Worm (Caenorhabditis elegans): ENCODE results near the gene hyl-2.

DNA sequence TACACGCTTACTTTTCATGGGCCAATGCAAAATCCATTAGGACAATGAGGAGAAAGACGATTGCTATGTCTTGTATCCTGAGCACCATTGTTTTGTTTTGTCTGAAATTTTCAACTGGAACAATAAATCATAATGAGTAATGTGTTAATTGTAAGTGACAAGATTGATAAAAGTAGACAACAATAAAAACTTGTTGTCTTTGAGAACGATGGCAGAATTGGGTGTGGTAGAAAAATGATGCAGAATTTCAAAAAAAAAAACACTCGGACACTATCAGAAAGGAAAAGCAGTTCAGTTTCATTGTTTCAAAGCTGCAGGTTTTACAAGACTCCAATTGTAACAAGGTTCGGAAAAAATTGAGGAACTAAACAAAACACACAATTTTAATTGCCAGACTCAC is 16.6 kb downstream of the hyl-2 start, which contains the start of gene K02G10.15:
- TF ChIP-seq hmg-4 (GFP tag; optimal IDR thresholded peaks at IDR 0.05) = no peak
- TF ChIP-seq F13C5.2 (tag; optimal IDR thresholded peaks at IDR 0.05) = no peak
- no peak for TF ChIP-seq scrt-1 (GFP tag; IDR thresholded peaks at IDR 0.05)
- TF ChIP-seq ama-1 (optimal IDR thresholded peaks at IDR 0.05) = no peak
- TF ChIP-seq tbx-11 (GFP tag; IDR thresholded peaks at IDR 0.05) = no peak
- TF ChIP-seq flt-1 (GFP tag; IDR thresholded peaks at IDR 0.05) = no peak
